Fruit fly (Drosophila melanogaster): ENCODE results near the gene CG33673.

dm6 chr2L:1944473-1945110 is 1.9 kb downstream of the CG33673 start:
- TF ChIP-seq CG12219 (GFP tag; optimal IDR thresholded peaks at IDR 0.05): no peak
- TF ChIP-seq BEAF-32 (GFP tag; optimal IDR thresholded peaks at IDR 0.05): no peak
- no peak for TF ChIP-seq CG10321 (GFP tag; IDR thresholded peaks at IDR 0.05)
- no peak for TF ChIP-seq Aef1 (GFP tag; IDR thresholded peaks at IDR 0.05)
- TF ChIP-seq CG15011 (GFP tag; optimal IDR thresholded peaks at IDR 0.05): no peak
- TF ChIP-seq kay (GFP tag; optimal IDR thresholded peaks at IDR 0.05): no peak
- TF ChIP-seq CG7745 (tag; optimal IDR thresholded peaks at IDR 0.05): no peak
- no peak for TF ChIP-seq lmd (GFP tag; IDR thresholded peaks at IDR 0.05)
- TF ChIP-seq CG12104 (GFP tag; optimal IDR thresholded peaks at IDR 0.05): no peak
